Worm (Caenorhabditis elegans): ENCODE measurements around the gene srw-21.

DNA sequence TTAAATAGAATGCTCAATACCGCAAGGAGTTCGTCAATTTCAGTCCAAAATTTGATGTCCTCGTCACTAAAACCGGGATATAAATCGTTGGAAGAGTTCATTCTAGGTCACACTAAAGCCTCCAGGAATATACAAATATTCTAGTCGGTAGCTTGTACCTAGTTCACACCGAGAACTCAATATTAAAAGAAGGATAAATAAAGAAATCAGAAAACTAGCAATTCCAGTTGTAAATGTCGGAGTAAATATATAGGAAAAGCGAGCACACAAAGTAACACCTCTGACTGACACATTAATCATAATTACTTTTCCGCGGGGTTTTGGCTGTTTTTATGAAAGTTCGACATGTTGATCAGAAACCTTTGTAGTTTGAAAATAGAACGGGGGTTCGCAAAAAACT is 36.4 kb upstream of the srw-21 start, which contains the start of gene srw-33:
- TF ChIP-seq lin-39 (tag; optimal IDR thresholded peaks at IDR 0.05) (no peak), fkh-10 (GFP tag; optimal IDR thresholded peaks at IDR 0.05) (no peak), elt-2 (tag; optimal IDR thresholded peaks at IDR 0.05) (no peak), ama-1 (optimal IDR thresholded peaks at IDR 0.05) (no peak), dsc-1 (tag; optimal IDR thresholded peaks at IDR 0.05) (no peak), ceh-8 (GFP tag; optimal IDR thresholded peaks at IDR 0.05) (no peak), ztf-11 (tag; optimal IDR thresholded peaks at IDR 0.05) (no peak), nhr-11 (tag; optimal IDR thresholded peaks at IDR 0.05) (no peak)

All from whole organism, L1 larva.